Worm (Caenorhabditis elegans): ENCODE measurements around the gene srxa-4.

The srxa-4 gene

DNA sequence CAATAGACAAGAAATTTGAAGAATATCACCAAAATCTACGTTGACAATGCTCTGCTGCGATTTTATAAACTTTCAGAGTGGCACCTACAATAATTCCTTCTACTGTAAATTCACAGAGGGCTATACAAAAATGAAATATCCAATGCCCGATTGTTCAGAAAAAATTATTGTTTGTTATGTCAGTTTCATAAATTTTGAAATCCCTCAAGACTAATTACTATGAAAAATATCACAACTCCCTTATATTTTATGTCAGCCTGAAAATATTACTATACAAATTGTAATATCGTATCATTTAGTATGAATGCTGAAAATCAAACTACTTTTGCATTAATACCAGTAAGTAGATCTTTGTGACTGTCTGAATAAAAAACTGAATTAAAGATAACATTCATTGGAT, 19.7 kb upstream of the srxa-4 start, which contains the start of gene srx-60:
Gene srx-60 (plus strand): TSS at position 301 of the 400 bp plus-strand sequence.
- no peak for TF ChIP-seq B0261.1 (tag; optimal IDR thresholded peaks at IDR 0.05)
- no peak for TF ChIP-seq unc-130 (GFP tag; optimal IDR thresholded peaks at IDR 0.05)
- no peak for TF ChIP-seq pha-4 (tag; optimal IDR thresholded peaks at IDR 0.05)
- no peak for TF ChIP-seq egl-18 (GFP tag; IDR thresholded peaks at IDR 0.05)
- no peak for TF ChIP-seq nhr-27 (tag; optimal IDR thresholded peaks at IDR 0.05)
- no peak for TF ChIP-seq nfya-2 (GFP tag; IDR thresholded peaks at IDR 0.05)
- no peak for TF ChIP-seq nfyb-1 (GFP tag; IDR thresholded peaks at IDR 0.05)
- no peak for TF ChIP-seq egrh-3 (GFP tag; IDR thresholded peaks at IDR 0.05)
- TF ChIP-seq cebp-1 (GFP tag; IDR thresholded peaks at IDR 0.05): no peak
- TF ChIP-seq cebp-1 (tag; optimal IDR thresholded peaks at IDR 0.05): no peak

DNA sequence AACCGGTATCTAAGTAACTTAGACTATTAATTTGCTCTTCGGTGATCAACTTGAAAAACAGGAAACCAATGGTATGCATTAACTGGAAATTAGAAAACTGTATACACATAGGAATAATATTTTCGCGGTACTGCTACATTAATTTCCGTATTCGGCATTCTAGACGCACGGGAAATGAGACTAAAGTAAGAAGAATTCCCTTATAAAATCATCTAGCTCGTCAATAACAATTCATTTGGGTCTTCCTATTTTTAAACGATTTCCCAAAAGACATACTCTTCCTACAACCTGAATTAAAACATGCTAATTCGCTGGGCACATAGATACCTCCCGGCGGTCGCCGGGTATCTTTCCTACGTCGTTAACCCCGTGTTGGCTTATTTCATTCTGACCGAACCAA, 17.9 kb upstream of the srxa-4 start, which contains the start of gene srj-13:
Gene srj-13 (plus strand): TSS at position 301 of the 400 bp plus-strand sequence.
- no peak for TF ChIP-seq F22D6.2 (tag; optimal IDR thresholded peaks at IDR 0.05)
- no peak for TF ChIP-seq snpc-1.3 (tag; optimal IDR thresholded peaks at IDR 0.05; ENCODE audit: insufficient read depth)
- TF ChIP-seq ZK185.1 (tag; optimal IDR thresholded peaks at IDR 0.05; ENCODE audit: poor library complexity, severe bottlenecking): no peak
- no peak for TF ChIP-seq ztf-26 (tag; optimal IDR thresholded peaks at IDR 0.05)
- TF ChIP-seq F37B4.10 (GFP tag; IDR thresholded peaks at IDR 0.05): no peak
- no peak for TF ChIP-seq ceh-91 (GFP tag; IDR thresholded peaks at IDR 0.05)
- TF ChIP-seq hmg-1.2 (GFP tag; IDR thresholded peaks at IDR 0.05): no peak
- TF ChIP-seq nhr-27 (tag; optimal IDR thresholded peaks at IDR 0.05): no peak
- no peak for TF ChIP-seq nfya-2 (GFP tag; IDR thresholded peaks at IDR 0.05)
- no peak for TF ChIP-seq dpl-1 (GFP tag; optimal IDR thresholded peaks at IDR 0.05)
- TF ChIP-seq dox-1 (GFP tag; IDR thresholded peaks at IDR 0.05): no peak
- no peak for TF ChIP-seq K11D2.4 (GFP tag; IDR thresholded peaks at IDR 0.05)
- TF ChIP-seq ccch-3 (GFP tag; optimal IDR thresholded peaks at IDR 0.05): no peak
- TF ChIP-seq ztf-25 (GFP tag; IDR thresholded peaks at IDR 0.05): no peak
- TF ChIP-seq nhr-179 (tag; optimal IDR thresholded peaks at IDR 0.05): no peak

DNA sequence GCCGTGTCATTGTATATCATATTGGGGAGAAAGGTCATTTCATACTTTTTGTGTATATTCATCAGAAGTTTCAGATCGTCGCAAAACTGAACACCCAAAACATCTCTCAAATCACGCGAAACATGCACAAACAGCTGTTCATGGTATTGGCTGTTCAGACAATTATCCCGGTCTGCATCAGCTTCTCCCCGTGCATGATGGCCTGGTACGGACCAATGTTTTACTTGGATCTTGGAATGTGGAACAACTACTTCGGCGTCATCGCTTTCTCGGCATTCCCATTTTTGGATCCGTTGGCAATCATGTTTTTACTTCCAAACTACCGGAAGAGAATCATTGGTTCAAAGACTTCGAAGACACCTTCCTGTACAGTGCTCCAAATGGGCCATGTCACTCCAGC, 16.8 kb upstream of the srxa-4 start:
- no peak for TF ChIP-seq nfyb-1 (GFP tag; IDR thresholded peaks at IDR 0.05)
- TF ChIP-seq aptf-3 (GFP tag; IDR thresholded peaks at IDR 0.05): no peak

DNA sequence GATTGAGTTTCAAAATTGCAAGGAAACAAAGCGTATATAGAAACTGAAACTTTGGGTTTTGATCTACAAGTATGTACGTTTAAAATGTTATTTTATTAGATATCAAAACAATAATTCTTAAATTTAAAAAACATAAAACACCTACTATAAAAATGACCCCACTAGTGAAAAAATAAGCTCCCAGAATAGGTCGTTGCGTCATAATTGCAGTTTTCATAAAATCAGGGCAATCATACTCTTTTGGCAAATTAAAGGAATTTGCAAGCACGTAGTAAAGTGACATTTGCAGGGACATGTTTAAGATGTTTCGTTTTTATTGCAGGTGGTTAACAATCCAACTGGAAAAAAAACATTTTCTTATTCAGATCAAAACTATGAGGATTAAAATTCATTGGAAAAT, 11.7 kb upstream of the srxa-4 start, which contains the start of gene srt-6:
Gene srt-6 (minus strand): TSS at position 295 of the 400 bp plus-strand sequence.
- TF ChIP-seq ztf-3 (GFP tag; optimal IDR thresholded peaks at IDR 0.05) (no peak), lin-40 (tag; optimal IDR thresholded peaks at IDR 0.05) (no peak), T26A5.8 (tag; optimal IDR thresholded peaks at IDR 0.05) (no peak), pbrm-1 (GFP tag; IDR thresholded peaks at IDR 0.05) (no peak), F37B4.10 (GFP tag; IDR thresholded peaks at IDR 0.05) (no peak), lin-35 (GFP tag; optimal IDR thresholded peaks at IDR 0.05) (no peak), sea-2 (GFP tag; IDR thresholded peaks at IDR 0.05) (no peak), attf-3 (GFP tag; conservative IDR thresholded peaks at IDR 0.05) (no peak)

DNA sequence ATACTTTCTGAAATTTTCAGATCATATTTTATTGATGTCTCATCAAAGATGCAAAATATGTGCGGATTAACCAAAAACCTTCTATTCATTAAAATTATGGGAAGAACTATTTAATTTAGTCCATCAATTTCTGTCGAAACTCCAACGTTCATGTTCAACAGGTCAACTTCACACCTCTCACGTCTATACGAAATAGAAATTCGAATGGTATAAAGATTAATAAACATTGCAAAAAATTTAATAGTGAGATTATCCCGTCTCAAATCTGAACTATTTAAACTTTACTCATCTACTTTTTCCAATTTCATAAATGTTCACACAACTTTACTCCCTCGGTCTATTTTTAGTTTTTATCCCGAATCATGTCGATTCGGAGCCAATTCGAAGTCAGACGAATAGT, 10.7 kb upstream of the srxa-4 start, which contains the start of gene R13D7.2:
Gene R13D7.2 (plus strand): TSS at position 301 of the 400 bp plus-strand sequence.
- TF ChIP-seq F55B11.4 (tag; optimal IDR thresholded peaks at IDR 0.05; ENCODE audit: borderline replicate concordance, insufficient read depth): no peak
- no peak for TF ChIP-seq Y53G8AR.9 (GFP tag; conservative IDR thresholded peaks at IDR 0.05)
- no peak for TF ChIP-seq dox-1 (GFP tag; IDR thresholded peaks at IDR 0.05)
- no peak for TF ChIP-seq chd-7 (tag; optimal IDR thresholded peaks at IDR 0.05)
- TF ChIP-seq hsf-1 (GFP tag; IDR thresholded peaks at IDR 0.05): no peak
- TF ChIP-seq hlh-12 (tag; optimal IDR thresholded peaks at IDR 0.05): no peak
